Fruit fly (Drosophila melanogaster) whole organism, embryonic: ENCODE data around the gene CG33511.
A peak's percentile ranks its signal among the peaks of the same experiment; 100 is the strongest.

Experiments used
- Asciz ChIP-seq: fragments of 200-800 bp; sonication (Bioruptor generic); optimal IDR thresholded peaks from 2 replicates; lab custom pipeline; 2017; ENCODE audit warnings: missing biosample characterization, mild to moderate bottlenecking, missing genetic modification characterization, missing genetic modification reagents
- CG12155 ChIP-seq: fragments of 200-800 bp; sonication (Bioruptor generic); optimal IDR thresholded peaks from 3 replicates; lab custom pipeline; 2016; ENCODE audit warnings: missing biosample characterization, missing genetic modification characterization
- CG13296 ChIP-seq: fragments of 200-800 bp; sonication (Bioruptor generic); optimal IDR thresholded peaks from 3 replicates; lab custom pipeline; 2018; ENCODE audit warnings: missing biosample characterization, mild to moderate bottlenecking, missing genetic modification characterization
- CG13424 ChIP-seq: fragments of 200-800 bp; sonication (Bioruptor generic); optimal IDR thresholded peaks from 2 replicates; lab custom pipeline; 2019; ENCODE audit warnings: missing biosample characterization, mild to moderate bottlenecking, missing genetic modification characterization, moderate library complexity
- CG15514 ChIP-seq: fragments of 200-800 bp; sonication (Bioruptor generic); optimal IDR thresholded peaks from 3 replicates; lab custom pipeline; 2017; ENCODE audit warnings: missing biosample characterization, missing genetic modification characterization, mild to moderate bottlenecking, moderate library complexity, missing genetic modification reagents
- CG17612 ChIP-seq: fragments of 200-800 bp; sonication (Bioruptor generic); IDR thresholded peaks from 2 replicates; pipeline ENCODE4 v1.3.6; 2022; ENCODE audit warnings: missing biosample characterization, missing genetic modification characterization
- CG34422 ChIP-seq: fragments of 200-800 bp; sonication (Bioruptor generic); IDR thresholded peaks from 3 replicates; pipeline ENCODE4 v1.3.6; 2022; ENCODE audit warnings: missing biosample characterization, missing genetic modification characterization
- CG4424 ChIP-seq: fragments of 200-800 bp; sonication (Bioruptor generic); optimal IDR thresholded peaks from 3 replicates; lab custom pipeline; 2016; ENCODE audit warnings: missing biosample characterization, missing genetic modification characterization
- CG7271 ChIP-seq: fragments of 200-800 bp; sonication (Bioruptor generic); optimal IDR thresholded peaks from 2 replicates; lab custom pipeline; 2018; ENCODE audit warnings: missing biosample characterization, mild to moderate bottlenecking, missing genetic modification characterization, moderate library complexity
- CG8290 ChIP-seq, 3 experiments: fragments of 200-800 bp; sonication (Bioruptor generic); optimal IDR thresholded peaks; 2 replicates each; lab custom pipeline; 2016 to 2019; ENCODE audit warnings: missing biosample characterization in 3 of 3, missing genetic modification characterization in 3 of 3, mild to moderate bottlenecking in 2 of 3, moderate library complexity in 1 of 3
- CG8388 ChIP-seq: fragments of 200-800 bp; sonication (Bioruptor generic); optimal IDR thresholded peaks from 2 replicates; lab custom pipeline; 2019; ENCODE audit warnings: missing biosample characterization, mild to moderate bottlenecking, missing genetic modification characterization, moderate library complexity
- Deaf1 ChIP-seq: fragments of 200-800 bp; optimal IDR thresholded peaks from 3 replicates; lab custom pipeline; 2019; ENCODE audit warnings: missing biosample characterization, mild to moderate bottlenecking, missing genetic modification characterization, moderate library complexity
- Dek ChIP-seq: fragments of 200-800 bp; sonication (Bioruptor generic); optimal IDR thresholded peaks from 3 replicates; lab custom pipeline; 2019; ENCODE audit warnings: missing biosample characterization, mild to moderate bottlenecking, missing genetic modification characterization, moderate library complexity
- Dll ChIP-seq: fragments of 200-800 bp; sonication (Bioruptor generic); IDR thresholded peaks from 4 replicates; pipeline ENCODE4 v1.3.6; 2022; ENCODE audit warnings: missing biosample characterization, missing genetic modification characterization; ENCODE audit not compliant: partially characterized antibody
- Dref ChIP-seq: fragments of 200-800 bp; sonication (Bioruptor generic); IDR thresholded peaks from 2 replicates; pipeline ENCODE4 v1.3.6; 2022; ENCODE audit warnings: missing biosample characterization, missing genetic modification characterization
- E2f2 ChIP-seq: fragments of 200-800 bp; sonication (Bioruptor generic); IDR thresholded peaks from 2 replicates; pipeline ENCODE4 v1.3.6; 2022; ENCODE audit warnings: missing biosample characterization, missing genetic modification characterization
- Ets65A ChIP-seq: fragments of 200-800 bp; sonication (Bioruptor generic); peaks from one replicate; lab custom pipeline; 2016; ENCODE audit warnings: missing biosample characterization, missing genetic modification characterization
- Fer1 ChIP-seq: fragments of 200-800 bp; sonication (Bioruptor generic); optimal IDR thresholded peaks from 2 replicates; lab custom pipeline; 2017; ENCODE audit warnings: missing biosample characterization, mild to moderate bottlenecking, missing genetic modification characterization
- HHEX ChIP-seq: fragments of 200-800 bp; sonication (Bioruptor generic); optimal IDR thresholded peaks from 3 replicates; lab custom pipeline; 2017; ENCODE audit warnings: missing biosample characterization, mild to moderate bottlenecking, missing genetic modification characterization, missing genetic modification reagents
- Hr51 ChIP-seq, 2 experiments: fragments of 200-800 bp; sonication (Bioruptor generic); optimal IDR thresholded peaks; 2 replicates in 1 of 2; 3 replicates in 1 of 2; lab custom pipeline; 2016 to 2018; ENCODE audit warnings: missing biosample characterization in 2 of 2, missing genetic modification characterization in 2 of 2, mild to moderate bottlenecking in 1 of 2, moderate library complexity in 1 of 2
- Jarid2 ChIP-seq: fragments of 200-800 bp; sonication (Bioruptor generic); optimal IDR thresholded peaks from 3 replicates; lab custom pipeline; 2017; ENCODE audit warnings: mild to moderate bottlenecking, missing biosample characterization, missing genetic modification reagents, missing genetic modification characterization
- NFAT ChIP-seq: fragments of 200-800 bp; sonication (Bioruptor generic); IDR thresholded peaks from 2 replicates; pipeline ENCODE4 v1.3.6; 2022; ENCODE audit warnings: missing biosample characterization, missing genetic modification characterization
- Pdp1 ChIP-seq, 2 experiments: fragments of 200-800 bp; sonication (Bioruptor generic); optimal IDR thresholded peaks; 3 replicates each; lab custom pipeline; 2016; ENCODE audit warnings: missing biosample characterization in 2 of 2, missing genetic modification characterization in 2 of 2, mild to moderate bottlenecking in 1 of 2, moderate library complexity in 1 of 2
- Rfx ChIP-seq: fragments of 200-800 bp; sonication (Bioruptor generic); IDR thresholded peaks from 2 replicates; pipeline ENCODE4 v1.3.6; 2022; ENCODE audit warnings: missing biosample characterization, missing genetic modification characterization
- Sox102F ChIP-seq: fragments of 200-800 bp; sonication (Bioruptor generic); optimal IDR thresholded peaks from 2 replicates; lab custom pipeline; 2018; ENCODE audit warnings: missing biosample characterization, mild to moderate bottlenecking, missing genetic modification characterization, moderate library complexity
- Spps ChIP-seq: fragments of 200-800 bp; sonication (Bioruptor generic); optimal IDR thresholded peaks from 2 replicates; lab custom pipeline; 2018; ENCODE audit warnings: missing biosample characterization, mild to moderate bottlenecking, missing genetic modification characterization
- bbx ChIP-seq: fragments of 200-800 bp; sonication (Bioruptor generic); IDR thresholded peaks from 2 replicates; pipeline ENCODE4 v1.3.6; 2022; ENCODE audit warnings: missing biosample characterization, missing genetic modification characterization; ENCODE audit not compliant: partially characterized antibody
- cad ChIP-seq: fragments of >200 bp; optimal IDR thresholded peaks from 2 replicates; lab custom pipeline; 2017; ENCODE audit warnings: missing biosample characterization, missing genetic modification characterization
- cg ChIP-seq: fragments of 200-800 bp; sonication (Bioruptor generic); optimal IDR thresholded peaks from 3 replicates; lab custom pipeline; 2019; ENCODE audit warnings: missing biosample characterization, mild to moderate bottlenecking, missing genetic modification characterization, moderate library complexity
- chinmo ChIP-seq: fragments of 200-800 bp; sonication (Bioruptor generic); IDR thresholded peaks from 4 replicates; pipeline ENCODE4 v1.3.6; 2022; ENCODE audit warnings: missing biosample characterization, missing genetic modification characterization; ENCODE audit not compliant: partially characterized antibody
- ci ChIP-seq: fragments of 200-800 bp; sonication (Bioruptor generic); IDR thresholded peaks from 3 replicates; pipeline ENCODE4 v1.3.6; 2022; ENCODE audit warnings: missing biosample characterization, missing genetic modification characterization
- en ChIP-seq: fragments of 200-800 bp; sonication (Bioruptor generic); optimal IDR thresholded peaks from 2 replicates; lab custom pipeline; 2016; ENCODE audit warnings: missing biosample characterization, missing genetic modification characterization
- esg ChIP-seq: fragments of 200-800 bp; sonication (Bioruptor generic); conservative IDR thresholded peaks from 2 replicates; pipeline ENCODE4 v1.3.6; 2022; ENCODE audit warnings: missing biosample characterization, missing genetic modification characterization
- fd96Cb ChIP-seq: fragments of 200-800 bp; sonication (Bioruptor generic); optimal IDR thresholded peaks from 2 replicates; lab custom pipeline; 2018; ENCODE audit warnings: missing biosample characterization, mild to moderate bottlenecking, missing genetic modification characterization, moderate library complexity
- gsb ChIP-seq: fragments of 200-800 bp; sonication (Bioruptor generic); IDR thresholded peaks from 2 replicates; pipeline ENCODE4 v1.3.6; 2022; ENCODE audit warnings: missing biosample characterization, missing genetic modification characterization
- insv ChIP-seq, 2 experiments: fragments of 200-800 bp; sonication (Bioruptor generic); optimal IDR thresholded peaks; 3 replicates each; lab custom pipeline; 2016 to 2018; ENCODE audit warnings: missing biosample characterization in 2 of 2, missing genetic modification characterization in 2 of 2
- nau ChIP-seq: fragments of 200-800 bp; sonication (Bioruptor generic); optimal IDR thresholded peaks from 3 replicates; lab custom pipeline; 2017; ENCODE audit warnings: missing biosample characterization, mild to moderate bottlenecking, missing genetic modification characterization, missing genetic modification reagents
- oc ChIP-seq: fragments of 200-800 bp; sonication (Bioruptor generic); optimal IDR thresholded peaks from 2 replicates; lab custom pipeline; 2018; ENCODE audit warnings: missing biosample characterization, mild to moderate bottlenecking, missing genetic modification characterization, moderate library complexity
- phol ChIP-seq: fragments of 200-800 bp; sonication (Bioruptor generic); optimal IDR thresholded peaks from 3 replicates; lab custom pipeline; 2018; ENCODE audit warnings: missing biosample characterization, mild to moderate bottlenecking, missing genetic modification characterization, moderate library complexity
- psq ChIP-seq: fragments of 200-800 bp; sonication (Bioruptor generic); optimal IDR thresholded peaks from 2 replicates; lab custom pipeline; 2017; ENCODE audit warnings: missing biosample characterization, missing genetic modification characterization
- row ChIP-seq: fragments of 200-800 bp; sonication (Bioruptor generic); IDR thresholded peaks from 3 replicates; pipeline ENCODE4 v1.3.6; 2022; ENCODE audit warnings: missing biosample characterization, missing genetic modification characterization
- sim ChIP-seq: fragments of 200-800 bp; sonication (Bioruptor generic); IDR thresholded peaks from 2 replicates; pipeline ENCODE4 v1.3.6; 2022; ENCODE audit warnings: missing biosample characterization, missing genetic modification characterization
- sisA ChIP-seq: fragments of 200-800 bp; sonication (Bioruptor generic); IDR thresholded peaks from 2 replicates; pipeline ENCODE4 v1.3.6; 2022; ENCODE audit warnings: missing biosample characterization, missing genetic modification characterization
- tgo ChIP-seq: fragments of 200-800 bp; sonication (Bioruptor generic); IDR thresholded peaks from 3 replicates; pipeline ENCODE4 v1.3.6; 2022; ENCODE audit warnings: missing biosample characterization, missing genetic modification characterization
- vnd ChIP-seq: fragments of 200-800 bp; sonication (Bioruptor generic); IDR thresholded peaks from 3 replicates; pipeline ENCODE4 v1.3.6; 2022; ENCODE audit warnings: missing biosample characterization, missing genetic modification characterization; ENCODE audit not compliant: partially characterized antibody
- vvl ChIP-seq: fragments of 200-800 bp; sonication (Bioruptor generic); IDR thresholded peaks from 2 replicates; pipeline ENCODE4 v1.3.6; 2022; ENCODE audit warnings: missing biosample characterization, missing genetic modification characterization

The CG33511 gene

dm6 chr2L:21107651-21108489, 25.6 kb upstream of the CG33511 start (continued):
- no peak for TF ChIP-seq Dref (GFP tag; lab: Robert Waterston, UW)
- TF ChIP-seq CG15514 (GFP tag; lab: Kevin White, UChicago) = peak; percentile 17
- TF ChIP-seq E2f2 (GFP tag; lab: Robert Waterston, UW) = peak; percentile 19; the same call in 1 of the 2 replicates
- 0 out of 2 replicates have a peak, but pooled peaks have one; percentile 9 for TF ChIP-seq sisA (GFP tag; lab: Robert Waterston, UW)
- 0 out of 3 replicates have a peak, but pooled peaks have one; percentile 14 for TF ChIP-seq row
- no peak for TF ChIP-seq CG8290 (GFP tag; optimal IDR thresholded peaks at IDR 0.05; lab: Kevin White, UChicago)
- TF ChIP-seq CG8290 (tag; optimal IDR thresholded peaks at IDR 0.05; lab: Kevin White, UChicago) = peak in 1 of 2 experiments; percentile 11
- TF ChIP-seq vvl (GFP tag; lab: Robert Waterston, UW) = peak; percentile 15; the same call in 1 of the 2 replicates
- peak; percentile 5 for TF ChIP-seq CG12155 (GFP tag; lab: Kevin White, UChicago)
- TF ChIP-seq CG17612 (GFP tag; lab: Robert Waterston, UW) = no peak
- peak in 1 of 2 experiments; percentile 32 for TF ChIP-seq Hr51 (GFP tag; optimal IDR thresholded peaks at IDR 0.05; lab: Kevin White, UChicago)
- TF ChIP-seq cad (GFP tag; lab: Kevin White, UChicago) = no peak
- TF ChIP-seq NFAT (GFP tag; lab: Robert Waterston, UW) = no peak
- no peak for TF ChIP-seq CG13424
- peak; percentile 31 for TF ChIP-seq HHEX
- TF ChIP-seq CG13296 (GFP tag; lab: Kevin White, UChicago) = no peak
- no peak for TF ChIP-seq insv (GFP tag; optimal IDR thresholded peaks at IDR 0.05; lab: Kevin White, UChicago)
- no peak for TF ChIP-seq Dek (tag; lab: Kevin White, UChicago)
- peak; percentile 21 for TF ChIP-seq Deaf1 (tag; lab: Kevin White, UChicago)
- TF ChIP-seq CG4424 = peak; percentile 32
- TF ChIP-seq phol (tag; lab: Kevin White, UChicago) = peak; percentile 33
- peak in 1 of 2 experiments; percentile 31 for TF ChIP-seq Pdp1 (GFP tag; optimal IDR thresholded peaks at IDR 0.05; lab: Kevin White, UChicago)
- no peak for TF ChIP-seq vnd (GFP tag; lab: Robert Waterston, UW)
- peak; percentile 43 for TF ChIP-seq Sox102F
- no peak for TF ChIP-seq Spps (tag; lab: Kevin White, UChicago)
- peak; percentile 33 for TF ChIP-seq Ets65A
- TF ChIP-seq esg = no peak
- peak; percentile 16 for TF ChIP-seq CG8388 (GFP tag; lab: Kevin White, UChicago)
- TF ChIP-seq psq = peak; percentile 62
- peak; percentile 20 for TF ChIP-seq Fer1 (GFP tag; lab: Kevin White, UChicago)
- 0 out of 2 replicates have a peak, but pooled peaks have one; percentile 22 for TF ChIP-seq bbx (GFP tag; lab: Robert Waterston, UW)
- peak; percentile 5 for TF ChIP-seq Asciz
- TF ChIP-seq CG7271 (tag; lab: Kevin White, UChicago) = peak; percentile 37
- TF ChIP-seq gsb (GFP tag; lab: Robert Waterston, UW) = no peak
- peak; percentile 28; the same call in 1 of the 3 replicates for TF ChIP-seq CG34422 (GFP tag; lab: Robert Waterston, UW)
- TF ChIP-seq cg (GFP tag; lab: Kevin White, UChicago) = no peak
- peak; percentile 7 for TF ChIP-seq fd96Cb
- TF ChIP-seq chinmo (GFP tag; lab: Robert Waterston, UW) = 0 out of 4 replicates have a peak, but pooled peaks have one; percentile 30
- no peak for TF ChIP-seq en (GFP tag; lab: Kevin White, UChicago)
- 0 out of 4 replicates have a peak, but pooled peaks have one; percentile 14 for TF ChIP-seq Dll
- TF ChIP-seq oc = no peak
- 0 out of 2 replicates have a peak, but pooled peaks have one; percentile 24 for TF ChIP-seq Rfx (GFP tag; lab: Robert Waterston, UW)
- peak; percentile 47 for TF ChIP-seq nau (GFP tag; lab: Kevin White, UChicago)
- TF ChIP-seq sim = no peak
- TF ChIP-seq Jarid2 = peak; percentile 50
- TF ChIP-seq tgo = no peak
- no peak for TF ChIP-seq ci (GFP tag; lab: Robert Waterston, UW)
